Fruit fly (Drosophila melanogaster) whole organism, embryonic: Measurements from ENCODE around the gene CG10694.

Experiments
- Ada2b ChIP-seq: fragments of 200-800 bp; sonication (Bioruptor generic); IDR thresholded peaks from 2 replicates; pipeline ENCODE4 v1.3.6; 2022; ENCODE audit warnings: missing biosample characterization, missing genetic modification characterization
- B-H1 ChIP-seq: fragments of 200-800 bp; sonication (Bioruptor generic); IDR thresholded peaks from 3 replicates; pipeline ENCODE4 v1.3.6; 2022; ENCODE audit warnings: missing biosample characterization, missing genetic modification characterization
- B-H2 ChIP-seq: fragments of 200-800 bp; sonication (Bioruptor generic); optimal IDR thresholded peaks from 2 replicates; lab custom pipeline; 2018; ENCODE audit warnings: missing biosample characterization, mild to moderate bottlenecking, missing genetic modification characterization
- C15 ChIP-seq: fragments of 200-800 bp; sonication (Bioruptor generic); IDR thresholded peaks from 3 replicates; pipeline ENCODE4 v1.3.6; 2022; ENCODE audit warnings: missing biosample characterization, missing genetic modification characterization
- CG10431 ChIP-seq: fragments of 200-800 bp; sonication (Bioruptor generic); optimal IDR thresholded peaks from 3 replicates; lab custom pipeline; 2018; ENCODE audit warnings: missing biosample characterization, mild to moderate bottlenecking, missing genetic modification characterization
- CG11093 ChIP-seq: fragments of 200-800 bp; sonication (Bioruptor generic); IDR thresholded peaks from 3 replicates; pipeline ENCODE4 v1.3.6; 2022; ENCODE audit warnings: missing biosample characterization, missing genetic modification characterization
- CG11696 ChIP-seq: fragments of 200-800 bp; sonication (Bioruptor generic); IDR thresholded peaks from 2 replicates; pipeline ENCODE4 v1.3.6; 2022; ENCODE audit warnings: missing biosample characterization, missing genetic modification characterization
- CG12659 ChIP-seq: fragments of 200-800 bp; sonication (Bioruptor generic); optimal IDR thresholded peaks from 3 replicates; lab custom pipeline; 2017; ENCODE audit warnings: mild to moderate bottlenecking, missing biosample characterization, missing genetic modification reagents, missing genetic modification characterization
- CG12942 ChIP-seq: fragments of 200-800 bp; sonication (Bioruptor generic); optimal IDR thresholded peaks from 3 replicates; lab custom pipeline; 2016; ENCODE audit warnings: missing biosample characterization, missing genetic modification characterization
- CG13624 ChIP-seq: fragments of 200-800 bp; sonication (Bioruptor generic); optimal IDR thresholded peaks from 2 replicates; lab custom pipeline; 2016; ENCODE audit warnings: missing biosample characterization, missing genetic modification characterization
- CG13775 ChIP-seq: fragments of 200-800 bp; sonication (Bioruptor generic); optimal IDR thresholded peaks from 3 replicates; lab custom pipeline; 2017; ENCODE audit warnings: missing biosample characterization, mild to moderate bottlenecking, missing genetic modification characterization
- CG15696 ChIP-seq: fragments of 200-800 bp; sonication (Bioruptor generic); optimal IDR thresholded peaks from 2 replicates; lab custom pipeline; 2019; ENCODE audit warnings: missing biosample characterization, mild to moderate bottlenecking, missing genetic modification characterization, moderate library complexity
- CG2889 ChIP-seq: fragments of 200-800 bp; sonication (Bioruptor generic); IDR thresholded peaks from 3 replicates; pipeline ENCODE4 v1.3.6; 2022; ENCODE audit warnings: missing biosample characterization, missing genetic modification characterization
- CG30020 ChIP-seq: fragments of 200-800 bp; optimal IDR thresholded peaks from 2 replicates; lab custom pipeline; 2019; ENCODE audit warnings: missing biosample characterization, mild to moderate bottlenecking, missing genetic modification characterization, moderate library complexity
- CG3407 ChIP-seq: fragments of 200-800 bp; sonication (Bioruptor generic); optimal IDR thresholded peaks from 2 replicates; lab custom pipeline; 2018; ENCODE audit warnings: missing biosample characterization, mild to moderate bottlenecking, missing genetic modification characterization
- CG34422 ChIP-seq: fragments of 200-800 bp; sonication (Bioruptor generic); IDR thresholded peaks from 3 replicates; pipeline ENCODE4 v1.3.6; 2022; ENCODE audit warnings: missing biosample characterization, missing genetic modification characterization
- CG4707 ChIP-seq: fragments of 200-800 bp; sonication (Bioruptor generic); optimal IDR thresholded peaks from 2 replicates; lab custom pipeline; 2018; ENCODE audit warnings: missing biosample characterization, mild to moderate bottlenecking, missing genetic modification characterization, moderate library complexity
- CG5245 ChIP-seq: fragments of 200-800 bp; sonication (Bioruptor generic); optimal IDR thresholded peaks from 3 replicates; lab custom pipeline; 2016; ENCODE audit warnings: missing biosample characterization, missing genetic modification characterization
- CG6654 ChIP-seq: fragments of 200-800 bp; sonication (Bioruptor generic); optimal IDR thresholded peaks from 2 replicates; lab custom pipeline; 2017; ENCODE audit warnings: missing biosample characterization, mild to moderate bottlenecking, missing genetic modification characterization
- CG7556 ChIP-seq: fragments of 200-800 bp; sonication (Bioruptor generic); optimal IDR thresholded peaks from 2 replicates; lab custom pipeline; 2017; ENCODE audit warnings: missing biosample characterization, mild to moderate bottlenecking, missing genetic modification characterization
- CG8388 ChIP-seq: fragments of 200-800 bp; sonication (Bioruptor generic); optimal IDR thresholded peaks from 2 replicates; lab custom pipeline; 2019; ENCODE audit warnings: missing biosample characterization, mild to moderate bottlenecking, missing genetic modification characterization, moderate library complexity
- CG9215 ChIP-seq: fragments of 200-800 bp; sonication (Bioruptor generic); IDR thresholded peaks from 2 replicates; pipeline ENCODE4 v1.3.6; 2022; ENCODE audit warnings: missing biosample characterization, missing genetic modification characterization
- CG9797 ChIP-seq: fragments of 200-800 bp; sonication (Bioruptor generic); optimal IDR thresholded peaks from 3 replicates; lab custom pipeline; 2018; ENCODE audit warnings: missing biosample characterization, mild to moderate bottlenecking, missing genetic modification characterization
- CkIIα-i1 ChIP-seq: fragments of 200-800 bp; sonication (Bioruptor generic); IDR thresholded peaks from 2 replicates; pipeline ENCODE4 v1.3.6; 2022; ENCODE audit warnings: missing biosample characterization, missing genetic modification characterization
- Dref ChIP-seq: fragments of 200-800 bp; sonication (Bioruptor generic); IDR thresholded peaks from 2 replicates; pipeline ENCODE4 v1.3.6; 2022; ENCODE audit warnings: missing biosample characterization, missing genetic modification characterization
- ERR ChIP-seq: fragments of 200-800 bp; sonication (Bioruptor generic); optimal IDR thresholded peaks from 2 replicates; lab custom pipeline; 2016; ENCODE audit warnings: missing biosample characterization, missing genetic modification characterization
- HLH3B ChIP-seq: fragments of 200-800 bp; sonication (Bioruptor generic); IDR thresholded peaks from 2 replicates; pipeline ENCODE4 v1.3.6; 2022; ENCODE audit warnings: missing biosample characterization, missing genetic modification characterization
- Hand ChIP-seq: fragments of 200-800 bp; sonication (Bioruptor generic); optimal IDR thresholded peaks from 2 replicates; lab custom pipeline; 2017; ENCODE audit warnings: mild to moderate bottlenecking, missing biosample characterization, missing genetic modification reagents, missing genetic modification characterization
- Hr3 ChIP-seq: fragments of 200-800 bp; sonication (Bioruptor generic); optimal IDR thresholded peaks from 3 replicates; lab custom pipeline; 2016; ENCODE audit warnings: missing biosample characterization, missing genetic modification characterization
- Hr78 ChIP-seq, 2 experiments: fragments of 200-800 bp in 1 of 2; fragments of >200 bp in 1 of 2; sonication (Bioruptor generic) in 1 of 2; optimal IDR thresholded peaks; 2 replicates each; lab custom pipeline; 2017 to 2019; ENCODE audit warnings: missing biosample characterization in 2 of 2, missing genetic modification characterization in 2 of 2, mild to moderate bottlenecking in 1 of 2, moderate library complexity in 1 of 2
- Kr ChIP-seq: fragments of 200-800 bp; sonication (Bioruptor generic); optimal IDR thresholded peaks from 2 replicates; lab custom pipeline; 2017; ENCODE audit warnings: missing biosample characterization, mild to moderate bottlenecking, missing genetic modification characterization
- MESR4 ChIP-seq: fragments of 200-800 bp; sonication (Bioruptor generic); optimal IDR thresholded peaks from 2 replicates; lab custom pipeline; 2018; ENCODE audit warnings: missing biosample characterization, mild to moderate bottlenecking, missing genetic modification characterization, moderate library complexity
- MTF-1 ChIP-seq: fragments of 200-800 bp; sonication (Bioruptor generic); optimal IDR thresholded peaks from 2 replicates; lab custom pipeline; 2018; ENCODE audit warnings: missing biosample characterization, mild to moderate bottlenecking, missing genetic modification characterization, borderline replicate concordance
- Nf-YB ChIP-seq: fragments of 200-800 bp; sonication (Bioruptor generic); optimal IDR thresholded peaks from 3 replicates; lab custom pipeline; 2019; ENCODE audit warnings: missing biosample characterization, mild to moderate bottlenecking, missing genetic modification characterization, moderate library complexity
- Opbp ChIP-seq: fragments of 200-800 bp; sonication (Bioruptor generic); IDR thresholded peaks from 3 replicates; pipeline ENCODE4 v1.3.6; 2022; ENCODE audit warnings: missing biosample characterization, missing genetic modification characterization; ENCODE audit not compliant: partially characterized antibody
- abd-A ChIP-seq: fragments of 200-800 bp; sonication (Bioruptor generic); optimal IDR thresholded peaks from 3 replicates; lab custom pipeline; 2019; ENCODE audit warnings: missing biosample characterization, mild to moderate bottlenecking, missing genetic modification characterization, moderate library complexity
- ara ChIP-seq: fragments of 200-800 bp; sonication (Bioruptor generic); IDR thresholded peaks from 2 replicates; pipeline ENCODE4 v1.3.6; 2022; ENCODE audit warnings: missing biosample characterization, missing genetic modification characterization
- ash1 ChIP-seq: fragments of 200-800 bp; sonication (Bioruptor generic); optimal IDR thresholded peaks from 2 replicates; lab custom pipeline; 2018; ENCODE audit warnings: missing biosample characterization, mild to moderate bottlenecking, missing genetic modification characterization
- emc ChIP-seq: fragments of 200-800 bp; sonication (Bioruptor generic); optimal IDR thresholded peaks from 2 replicates; lab custom pipeline; 2016; ENCODE audit warnings: missing biosample characterization, missing genetic modification characterization
- en ChIP-seq: fragments of 200-800 bp; sonication (Bioruptor generic); optimal IDR thresholded peaks from 2 replicates; lab custom pipeline; 2016; ENCODE audit warnings: missing biosample characterization, missing genetic modification characterization
- esg ChIP-seq: fragments of 200-800 bp; sonication (Bioruptor generic); conservative IDR thresholded peaks from 2 replicates; pipeline ENCODE4 v1.3.6; 2022; ENCODE audit warnings: missing biosample characterization, missing genetic modification characterization
- gt ChIP-seq: fragments of 200-800 bp; sonication (Bioruptor generic); IDR thresholded peaks from 2 replicates; pipeline ENCODE4 v1.3.6; 2022; ENCODE audit warnings: missing biosample characterization, missing genetic modification characterization
- hth ChIP-seq: fragments of >200 bp; optimal IDR thresholded peaks from 2 replicates; lab custom pipeline; 2017; ENCODE audit warnings: inconsistent platforms
- nerfin-2 ChIP-seq: fragments of 200-800 bp; sonication (Bioruptor generic); IDR thresholded peaks from 2 replicates; pipeline ENCODE4 v1.3.6; 2022; ENCODE audit warnings: missing biosample characterization, missing genetic modification characterization; ENCODE audit not compliant: partially characterized antibody
- onecut ChIP-seq: fragments of 200-800 bp; sonication (Bioruptor generic); IDR thresholded peaks from 2 replicates; pipeline ENCODE4 v1.3.6; 2022; ENCODE audit warnings: missing biosample characterization, missing genetic modification characterization
- seq ChIP-seq: fragments of 200-800 bp; sonication (Bioruptor generic); IDR thresholded peaks from 2 replicates; pipeline ENCODE4 v1.3.6; 2022; ENCODE audit warnings: missing biosample characterization, missing genetic modification characterization
- shn ChIP-seq: fragments of 200-800 bp; sonication (Bioruptor generic); optimal IDR thresholded peaks from 3 replicates; lab custom pipeline; 2016; ENCODE audit warnings: missing biosample characterization, missing genetic modification characterization
- tx ChIP-seq: fragments of 200-800 bp; sonication (Bioruptor generic); optimal IDR thresholded peaks from 2 replicates; lab custom pipeline; 2016; ENCODE audit warnings: missing biosample characterization, missing genetic modification characterization
- unpg ChIP-seq: fragments of 200-800 bp; sonication (Bioruptor generic); optimal IDR thresholded peaks from 3 replicates; lab custom pipeline; 2018; ENCODE audit warnings: missing biosample characterization, mild to moderate bottlenecking, missing genetic modification characterization, moderate library complexity
- zen ChIP-seq: fragments of 200-800 bp; sonication (Bioruptor generic); optimal IDR thresholded peaks from 3 replicates; lab custom pipeline; 2018; ENCODE audit warnings: missing biosample characterization, mild to moderate bottlenecking, missing genetic modification characterization, moderate library complexity

CG10694 gene

dm6 chr3R:24108902-24109389, 1.8 kb downstream of the CG10694 start, which contains the start of the genes eIF4EHP and CG18428 (continued):
- TF ChIP-seq emc: peak; percentile 73
- TF ChIP-seq CG6654 (GFP tag; lab: Kevin White, UChicago): peak; percentile 93
- TF ChIP-seq CG30020 (tag; lab: Kevin White, UChicago): peak; percentile 95
- TF ChIP-seq CG11093 (GFP tag; lab: Robert Waterston, UW): peak; percentile 99
- peak; percentile 92 for TF ChIP-seq Nf-YB (GFP tag; lab: Kevin White, UChicago)
- peak in 1 of 2 experiments; percentile 96 for TF ChIP-seq Hr78 (GFP tag; optimal IDR thresholded peaks at IDR 0.05; lab: Kevin White, UChicago)
- peak; percentile 99 for TF ChIP-seq Hand (GFP tag; lab: Kevin White, UChicago)
- peak; percentile 99 for TF ChIP-seq unpg (GFP tag; lab: Kevin White, UChicago)
- peak; percentile 94 for TF ChIP-seq CG11696
- peak; percentile 70 for TF ChIP-seq Kr (GFP tag; lab: Kevin White, UChicago)
- TF ChIP-seq CG9215 (GFP tag; lab: Robert Waterston, UW): no peak
- TF ChIP-seq esg (GFP tag; lab: Robert Waterston, UW): no peak
- TF ChIP-seq en (GFP tag; lab: Kevin White, UChicago): peak; percentile 69
- peak; percentile 97 for TF ChIP-seq onecut (GFP tag; lab: Robert Waterston, UW)
- no peak for TF ChIP-seq nerfin-2 (GFP tag; lab: Robert Waterston, UW)
- peak; percentile 100 for TF ChIP-seq B-H2
- peak; percentile 95 for TF ChIP-seq CG3407
- peak; percentile 98; the same call in 2 of the 3 replicates for TF ChIP-seq CG2889
- TF ChIP-seq CG13624 (GFP tag; lab: Kevin White, UChicago): peak; percentile 81
- no peak for TF ChIP-seq Opbp
- TF ChIP-seq B-H1 (GFP tag; lab: Robert Waterston, UW): no peak; the same call in 2 of the 3 replicates
- TF ChIP-seq CG9797 (GFP tag; lab: Kevin White, UChicago): peak; percentile 54
- no peak for TF ChIP-seq Ada2b
- peak; percentile 99 for TF ChIP-seq CG12942
- peak; percentile 100 for TF ChIP-seq Hr3
- TF ChIP-seq ash1 (GFP tag; lab: Kevin White, UChicago): peak; percentile 92
- TF ChIP-seq CG8388 (GFP tag; lab: Kevin White, UChicago): peak; percentile 98
- no peak for TF ChIP-seq HLH3B (GFP tag; lab: Robert Waterston, UW)
- TF ChIP-seq CG12659 (GFP tag; lab: Kevin White, UChicago): peak; percentile 100
- no peak for TF ChIP-seq hth
- TF ChIP-seq tx (GFP tag; lab: Kevin White, UChicago): peak; percentile 69
- TF ChIP-seq MTF-1 (GFP tag; lab: Kevin White, UChicago): peak; percentile 95
- TF ChIP-seq shn (GFP tag; lab: Kevin White, UChicago): peak; percentile 67
- no peak for TF ChIP-seq CG34422 (GFP tag; lab: Robert Waterston, UW)
- TF ChIP-seq CG7556: peak; percentile 99
- peak; percentile 64 for TF ChIP-seq MESR4 (GFP tag; lab: Kevin White, UChicago)
- TF ChIP-seq gt: no peak
- TF ChIP-seq C15 (GFP tag; lab: Robert Waterston, UW): peak; percentile 97; the same call in 1 of the 3 replicates
- peak; percentile 99 for TF ChIP-seq zen (tag; lab: Kevin White, UChicago)
- 0 out of 2 replicates have a peak, but pooled peaks have one; percentile 33 for TF ChIP-seq Dref
- peak; percentile 98 for TF ChIP-seq abd-A
- 0 out of 2 replicates have a peak, but pooled peaks have one; percentile 98 for TF ChIP-seq ara
- peak; percentile 100 for TF ChIP-seq CG15696
- no peak for TF ChIP-seq seq (GFP tag; lab: Robert Waterston, UW)
- peak; percentile 96 for TF ChIP-seq CG5245
- peak; percentile 77 for TF ChIP-seq ERR (GFP tag; lab: Kevin White, UChicago)
- peak; percentile 97 for TF ChIP-seq CG4707
- peak; percentile 98 for TF ChIP-seq CG10431
- TF ChIP-seq CkIIα-i1: peak; percentile 89; the same call in 1 of the 2 replicates
- TF ChIP-seq CG13775 (GFP tag; lab: Kevin White, UChicago): peak; percentile 99
